Fruit fly (Drosophila melanogaster) whole organism, embryonic: Measurements from ENCODE around the gene kay.
A peak's percentile ranks its signal among the peaks of the same experiment; 100 is the strongest.

Experiments used
- Asciz ChIP-seq: fragments of 200-800 bp; sonication (Bioruptor generic); optimal IDR thresholded peaks from 2 replicates; lab custom pipeline; 2017; ENCODE audit warnings: missing biosample characterization, mild to moderate bottlenecking, missing genetic modification characterization, missing genetic modification reagents
- B-H2 ChIP-seq: fragments of 200-800 bp; sonication (Bioruptor generic); optimal IDR thresholded peaks from 2 replicates; lab custom pipeline; 2018; ENCODE audit warnings: missing biosample characterization, mild to moderate bottlenecking, missing genetic modification characterization
- BEAF-32 ChIP-seq: fragments of 200-800 bp; sonication (Bioruptor generic); optimal IDR thresholded peaks from 3 replicates; lab custom pipeline; 2017; ENCODE audit warnings: missing biosample characterization, missing genetic modification characterization, mild to moderate bottlenecking, moderate library complexity, missing genetic modification reagents
- Bdp1 ChIP-seq: fragments of 200-800 bp; sonication (Bioruptor generic); optimal IDR thresholded peaks from 3 replicates; lab custom pipeline; 2016; ENCODE audit warnings: missing biosample characterization, missing genetic modification characterization
- CG10462 ChIP-seq: fragments of 200-800 bp; sonication (Bioruptor generic); optimal IDR thresholded peaks from 2 replicates; lab custom pipeline; 2016; ENCODE audit warnings: missing biosample characterization, missing genetic modification characterization
- CG15479 ChIP-seq: fragments of 200-800 bp; sonication (Bioruptor generic); optimal IDR thresholded peaks from 3 replicates; lab custom pipeline; 2019; ENCODE audit warnings: missing biosample characterization, mild to moderate bottlenecking, missing genetic modification characterization, moderate library complexity
- CG15514 ChIP-seq: fragments of 200-800 bp; sonication (Bioruptor generic); optimal IDR thresholded peaks from 3 replicates; lab custom pipeline; 2017; ENCODE audit warnings: missing biosample characterization, missing genetic modification characterization, mild to moderate bottlenecking, moderate library complexity, missing genetic modification reagents
- CG15601 ChIP-seq: fragments of 200-800 bp; sonication (Bioruptor generic); optimal IDR thresholded peaks from 3 replicates; lab custom pipeline; 2019; ENCODE audit warnings: missing biosample characterization, mild to moderate bottlenecking, missing genetic modification characterization, moderate library complexity
- CG18011 ChIP-seq: fragments of 200-800 bp; sonication (Bioruptor generic); optimal IDR thresholded peaks from 2 replicates; lab custom pipeline; 2017; ENCODE audit warnings: missing biosample characterization, missing genetic modification characterization, mild to moderate bottlenecking, moderate library complexity, missing genotype
- CG18599 ChIP-seq: fragments of 200-800 bp; sonication (Bioruptor generic); optimal IDR thresholded peaks from 3 replicates; lab custom pipeline; 2017; ENCODE audit warnings: missing biosample characterization, missing genetic modification characterization, mild to moderate bottlenecking, moderate library complexity, missing genetic modification reagents
- CG2199 ChIP-seq: fragments of 200-800 bp; sonication (Bioruptor generic); IDR thresholded peaks from 3 replicates; pipeline ENCODE4 v1.3.6; 2022; ENCODE audit warnings: missing biosample characterization, missing genetic modification characterization
- CG2889 ChIP-seq: fragments of 200-800 bp; sonication (Bioruptor generic); IDR thresholded peaks from 3 replicates; pipeline ENCODE4 v1.3.6; 2022; ENCODE audit warnings: missing biosample characterization, missing genetic modification characterization
- CG3065 ChIP-seq: fragments of 200-800 bp; sonication (Bioruptor generic); optimal IDR thresholded peaks from 2 replicates; lab custom pipeline; 2016; ENCODE audit warnings: missing biosample characterization, missing genetic modification characterization
- CG31441 ChIP-seq: fragments of 200-800 bp; sonication (Bioruptor generic); IDR thresholded peaks from 2 replicates; pipeline ENCODE4 v1.3.6; 2022; ENCODE audit warnings: missing biosample characterization, missing genetic modification characterization
- CG6175 ChIP-seq: fragments of 200-800 bp; sonication (Bioruptor generic); IDR thresholded peaks from 3 replicates; pipeline ENCODE4 v1.3.6; 2022; ENCODE audit warnings: missing biosample characterization, missing genetic modification characterization
- CG6254 ChIP-seq: fragments of 200-800 bp; sonication (Bioruptor generic); optimal IDR thresholded peaks from 3 replicates; lab custom pipeline; 2017; ENCODE audit warnings: mild to moderate bottlenecking, missing biosample characterization, missing genetic modification reagents, missing genetic modification characterization
- CG6272 ChIP-seq: fragments of 200-800 bp; sonication (Bioruptor generic); IDR thresholded peaks from 2 replicates; pipeline ENCODE4 v1.3.6; 2022; ENCODE audit warnings: missing biosample characterization, missing genetic modification characterization
- CG6683 ChIP-seq: fragments of 200-800 bp; sonication (Bioruptor generic); optimal IDR thresholded peaks from 2 replicates; lab custom pipeline; 2017; ENCODE audit warnings: missing biosample characterization, mild to moderate bottlenecking, missing genetic modification characterization, missing genetic modification reagents
- CG6765 ChIP-seq: fragments of 200-800 bp; sonication (Bioruptor generic); optimal IDR thresholded peaks from 3 replicates; lab custom pipeline; 2017; ENCODE audit warnings: missing biosample characterization, mild to moderate bottlenecking, missing genetic modification characterization
- CG6791 ChIP-seq: fragments of 200-800 bp; sonication (Bioruptor generic); IDR thresholded peaks from 3 replicates; pipeline ENCODE4 v1.3.6; 2022; ENCODE audit warnings: missing biosample characterization, missing genetic modification characterization; ENCODE audit not compliant: partially characterized antibody
- CG7963 ChIP-seq: fragments of 200-800 bp; sonication (Bioruptor generic); IDR thresholded peaks from 3 replicates; pipeline ENCODE4 v1.3.6; 2022; ENCODE audit warnings: missing biosample characterization, missing genetic modification characterization; ENCODE audit not compliant: partially characterized antibody
- CG7987 ChIP-seq: fragments of 200-800 bp; sonication (Bioruptor generic); optimal IDR thresholded peaks from 2 replicates; lab custom pipeline; 2018; ENCODE audit warnings: missing biosample characterization, mild to moderate bottlenecking, missing genetic modification characterization, moderate library complexity
- Camta ChIP-seq: fragments of 200-800 bp; sonication (Bioruptor generic); optimal IDR thresholded peaks from 2 replicates; lab custom pipeline; 2016; ENCODE audit warnings: missing biosample characterization, missing genetic modification characterization
- Dad ChIP-seq: fragments of 200-800 bp; sonication (Bioruptor generic); optimal IDR thresholded peaks from 3 replicates; lab custom pipeline; 2016; ENCODE audit warnings: missing biosample characterization, missing genetic modification characterization
- Dref ChIP-seq: fragments of 200-800 bp; sonication (Bioruptor generic); IDR thresholded peaks from 2 replicates; pipeline ENCODE4 v1.3.6; 2022; ENCODE audit warnings: missing biosample characterization, missing genetic modification characterization
- H15 ChIP-seq: fragments of 200-800 bp; sonication (Bioruptor generic); IDR thresholded peaks from 3 replicates; pipeline ENCODE4 v1.3.6; 2022; ENCODE audit warnings: missing biosample characterization, missing genetic modification characterization
- HLH4C ChIP-seq: fragments of 200-800 bp; sonication (Bioruptor generic); IDR thresholded peaks from 3 replicates; pipeline ENCODE4 v1.3.6; 2022; ENCODE audit warnings: missing biosample characterization, missing genetic modification characterization; ENCODE audit not compliant: partially characterized antibody
- HLHmδ ChIP-seq: fragments of 200-800 bp; sonication (Bioruptor generic); optimal IDR thresholded peaks from 2 replicates; lab custom pipeline; 2018; ENCODE audit warnings: missing biosample characterization, mild to moderate bottlenecking, missing genetic modification characterization, moderate library complexity
- HmgD ChIP-seq: fragments of 200-800 bp; sonication (Bioruptor generic); optimal IDR thresholded peaks from 3 replicates; lab custom pipeline; 2016; ENCODE audit warnings: missing biosample characterization, missing genetic modification characterization
- Hr51 ChIP-seq, 2 experiments: fragments of 200-800 bp; sonication (Bioruptor generic); optimal IDR thresholded peaks; 2 replicates in 1 of 2; 3 replicates in 1 of 2; lab custom pipeline; 2016 to 2018; ENCODE audit warnings: missing biosample characterization in 2 of 2, missing genetic modification characterization in 2 of 2, mild to moderate bottlenecking in 1 of 2, moderate library complexity in 1 of 2
- Hr78 ChIP-seq, 2 experiments: fragments of 200-800 bp in 1 of 2; fragments of >200 bp in 1 of 2; sonication (Bioruptor generic) in 1 of 2; optimal IDR thresholded peaks; 2 replicates each; lab custom pipeline; 2017 to 2019; ENCODE audit warnings: missing biosample characterization in 2 of 2, missing genetic modification characterization in 2 of 2, mild to moderate bottlenecking in 1 of 2, moderate library complexity in 1 of 2
- Hsf ChIP-seq: fragments of 200-800 bp; sonication (Bioruptor generic); optimal IDR thresholded peaks from 3 replicates; lab custom pipeline; 2016; ENCODE audit warnings: missing biosample characterization, missing genetic modification characterization
- Lim3 ChIP-seq: fragments of 200-800 bp; sonication (Bioruptor generic); IDR thresholded peaks from 2 replicates; pipeline ENCODE4 v1.3.6; 2022; ENCODE audit warnings: missing biosample characterization, missing genetic modification characterization
- MTF-1 ChIP-seq: fragments of 200-800 bp; sonication (Bioruptor generic); optimal IDR thresholded peaks from 2 replicates; lab custom pipeline; 2018; ENCODE audit warnings: missing biosample characterization, mild to moderate bottlenecking, missing genetic modification characterization, borderline replicate concordance
- Max ChIP-seq: fragments of 200-800 bp; sonication (Bioruptor generic); optimal IDR thresholded peaks from 2 replicates; lab custom pipeline; 2016; ENCODE audit warnings: missing biosample characterization, mild to moderate bottlenecking, missing genetic modification characterization
- Stat92E ChIP-seq, 3 experiments: fragments of >200 bp in 2 of 3; fragments of 200-800 bp in 1 of 3; sonication (Bioruptor generic) in 1 of 3; optimal IDR thresholded peaks; 2 replicates each; lab custom pipeline; 2017 to 2019; ENCODE audit warnings: missing biosample characterization in 3 of 3, missing genetic modification characterization in 3 of 3, mild to moderate bottlenecking in 1 of 3, moderate library complexity in 1 of 3
- ap ChIP-seq: fragments of 200-800 bp; sonication (Bioruptor generic); IDR thresholded peaks from 2 replicates; pipeline ENCODE4 v1.3.6; 2022; ENCODE audit warnings: missing biosample characterization, missing genetic modification characterization
- ato ChIP-seq: fragments of 200-800 bp; sonication (Bioruptor generic); IDR thresholded peaks from 2 replicates; pipeline ENCODE4 v1.3.6; 2022; ENCODE audit warnings: missing biosample characterization, missing genetic modification characterization; ENCODE audit not compliant: partially characterized antibody
- az2 ChIP-seq: fragments of 200-800 bp; sonication (Bioruptor generic); optimal IDR thresholded peaks from 3 replicates; lab custom pipeline; 2016; ENCODE audit warnings: missing biosample characterization, missing genetic modification characterization
- cad ChIP-seq: fragments of >200 bp; optimal IDR thresholded peaks from 2 replicates; lab custom pipeline; 2017; ENCODE audit warnings: missing biosample characterization, missing genetic modification characterization
- chm ChIP-seq: fragments of 200-800 bp; sonication (Bioruptor generic); IDR thresholded peaks from 2 replicates; pipeline ENCODE4 v1.3.6; 2022; ENCODE audit warnings: missing biosample characterization, missing genetic modification characterization
- knrl ChIP-seq: fragments of 200-800 bp; sonication (Bioruptor generic); IDR thresholded peaks from 3 replicates; pipeline ENCODE4 v1.3.6; 2022; ENCODE audit warnings: missing biosample characterization, missing genetic modification characterization; ENCODE audit not compliant: partially characterized antibody
- oc ChIP-seq: fragments of 200-800 bp; sonication (Bioruptor generic); optimal IDR thresholded peaks from 2 replicates; lab custom pipeline; 2018; ENCODE audit warnings: missing biosample characterization, mild to moderate bottlenecking, missing genetic modification characterization, moderate library complexity
- pfk ChIP-seq: fragments of 200-800 bp; sonication (Bioruptor generic); optimal IDR thresholded peaks from 2 replicates; lab custom pipeline; 2018; ENCODE audit warnings: missing biosample characterization, mild to moderate bottlenecking, missing genetic modification characterization, moderate library complexity
- pho ChIP-seq: fragments of 200-800 bp; sonication (Bioruptor generic); optimal IDR thresholded peaks from 2 replicates; lab custom pipeline; 2016; ENCODE audit warnings: missing biosample characterization, missing genetic modification characterization
- sd ChIP-seq: fragments of 200-800 bp; sonication (Bioruptor generic); optimal IDR thresholded peaks from 3 replicates; lab custom pipeline; 2018; ENCODE audit warnings: missing biosample characterization, mild to moderate bottlenecking, missing genetic modification characterization, moderate library complexity
- sens ChIP-seq: fragments of 200-800 bp; sonication (Bioruptor generic); peaks from one replicate; lab custom pipeline; 2016; ENCODE audit warnings: missing biosample characterization, missing genetic modification characterization
- zfh1 ChIP-seq: fragments of 200-800 bp; sonication (Bioruptor generic); IDR thresholded peaks from 3 replicates; pipeline ENCODE4 v1.3.6; 2022; ENCODE audit warnings: missing biosample characterization, missing genetic modification characterization
- zfh2 ChIP-seq: fragments of 200-800 bp; sonication (Bioruptor generic); optimal IDR thresholded peaks from 2 replicates; lab custom pipeline; 2016; ENCODE audit warnings: missing biosample characterization, missing genetic modification characterization

Gene kay

dm6 chr3R:29771645-29772089, 5.9 kb downstream of the kay start (continued):
- peak; percentile 24 for TF ChIP-seq B-H2 (GFP tag; lab: Kevin White, UChicago)
- peak; percentile 65 for TF ChIP-seq CG15479 (GFP tag; lab: Kevin White, UChicago)
- peak; percentile 70 for TF ChIP-seq oc (tag; lab: Kevin White, UChicago)
- TF ChIP-seq sd, result peak; percentile 95
- no peak for TF ChIP-seq CG6765 (GFP tag; lab: Kevin White, UChicago)
- peak; percentile 6; the same call in 2 of the 3 replicates for TF ChIP-seq CG6791 (GFP tag; lab: Robert Waterston, UW)
- TF ChIP-seq CG2199, result 0 out of 3 replicates have a peak, but pooled peaks have one; percentile 64
- peak; percentile 59 for TF ChIP-seq HLHmδ (GFP tag; lab: Kevin White, UChicago)
- no peak for TF ChIP-seq Dad
- TF ChIP-seq CG15601 (tag; lab: Kevin White, UChicago), result peak; percentile 38
- no peak for TF ChIP-seq CG6254 (GFP tag; lab: Kevin White, UChicago)
- TF ChIP-seq CG3065, result no peak
- peak in 1 of 2 experiments; percentile 4 for TF ChIP-seq Hr51 (GFP tag; optimal IDR thresholded peaks at IDR 0.05; lab: Kevin White, UChicago)
- no peak for TF ChIP-seq Dref (GFP tag; lab: Robert Waterston, UW)
- TF ChIP-seq Stat92E (GFP tag; optimal IDR thresholded peaks at IDR 0.05; lab: Kevin White, UChicago), result peak in 1 of 3 experiments; percentile 85
- TF ChIP-seq Asciz (GFP tag; lab: Kevin White, UChicago), result no peak
- TF ChIP-seq cad, result no peak
- TF ChIP-seq CG6175 (GFP tag; lab: Robert Waterston, UW), result no peak
- peak; percentile 51; the same call in 1 of the 2 replicates for TF ChIP-seq chm
- no peak for TF ChIP-seq Max
- TF ChIP-seq zfh2 (GFP tag; lab: Kevin White, UChicago), result no peak
- TF ChIP-seq CG31441 (GFP tag; lab: Robert Waterston, UW), result no peak
- TF ChIP-seq pfk (GFP tag; lab: Kevin White, UChicago), result no peak
- no peak for TF ChIP-seq CG6683 (GFP tag; lab: Kevin White, UChicago)
- TF ChIP-seq CG18599 (GFP tag; lab: Kevin White, UChicago), result no peak
- TF ChIP-seq CG6272 (GFP tag; lab: Robert Waterston, UW), result no peak
- TF ChIP-seq MTF-1 (GFP tag; lab: Kevin White, UChicago), result no peak
- no peak for TF ChIP-seq az2 (GFP tag; lab: Kevin White, UChicago)
- TF ChIP-seq ap (GFP tag; lab: Robert Waterston, UW), result no peak
- TF ChIP-seq Hr78 (GFP tag; optimal IDR thresholded peaks at IDR 0.05; lab: Kevin White, UChicago), result no peak
- no peak for TF ChIP-seq CG10462 (GFP tag; lab: Kevin White, UChicago)
- TF ChIP-seq Camta (GFP tag; lab: Kevin White, UChicago), result no peak
- TF ChIP-seq pho (GFP tag; lab: Kevin White, UChicago), result no peak
- no peak for TF ChIP-seq knrl (GFP tag; lab: Robert Waterston, UW)
- no peak for TF ChIP-seq Bdp1 (GFP tag; lab: Kevin White, UChicago)
- TF ChIP-seq BEAF-32 (GFP tag; lab: Kevin White, UChicago), result no peak
- no peak for TF ChIP-seq CG7987 (GFP tag; lab: Kevin White, UChicago)
- TF ChIP-seq HmgD (GFP tag; lab: Kevin White, UChicago), result no peak
- no peak for TF ChIP-seq H15 (GFP tag; lab: Robert Waterston, UW)
- TF ChIP-seq zfh1 (GFP tag; lab: Robert Waterston, UW), result no peak
- TF ChIP-seq CG7963 (GFP tag; lab: Robert Waterston, UW), result no peak
- no peak for TF ChIP-seq ato (GFP tag; lab: Robert Waterston, UW)
- TF ChIP-seq CG18011 (GFP tag; lab: Kevin White, UChicago), result no peak
- no peak for TF ChIP-seq CG2889
- TF ChIP-seq Lim3 (GFP tag; lab: Robert Waterston, UW), result no peak
- TF ChIP-seq CG15514 (GFP tag; lab: Kevin White, UChicago), result no peak
- no peak for TF ChIP-seq sens
- no peak for TF ChIP-seq Hsf (GFP tag; lab: Kevin White, UChicago)
- peak; percentile 33; the same call in 1 of the 3 replicates for TF ChIP-seq HLH4C (GFP tag; lab: Robert Waterston, UW)
